Fruit fly (Drosophila melanogaster) whole organism, embryonic: ENCODE measurements around the gene Cht2.
A peak's percentile ranks its signal among the peaks of the same experiment; 100 is the strongest.

ENCODE experiments used
- CG11504 ChIP-seq: fragments of 200-800 bp; sonication (Bioruptor generic); optimal IDR thresholded peaks from 3 replicates; lab custom pipeline; 2019; ENCODE audit warnings: missing biosample characterization, mild to moderate bottlenecking, missing genetic modification characterization, moderate library complexity
- CG12104 ChIP-seq: fragments of 200-800 bp; sonication (Bioruptor generic); optimal IDR thresholded peaks from 3 replicates; lab custom pipeline; 2016; ENCODE audit warnings: missing biosample characterization, missing genetic modification characterization
- CG14667 ChIP-seq: fragments of 200-800 bp; sonication (Bioruptor generic); IDR thresholded peaks from 2 replicates; pipeline ENCODE4 v1.3.6; 2022; ENCODE audit warnings: missing biosample characterization, missing genetic modification characterization
- CG15601 ChIP-seq: fragments of 200-800 bp; sonication (Bioruptor generic); optimal IDR thresholded peaks from 3 replicates; lab custom pipeline; 2019; ENCODE audit warnings: missing biosample characterization, mild to moderate bottlenecking, missing genetic modification characterization, moderate library complexity
- CG17328 ChIP-seq: fragments of 200-800 bp; sonication (Bioruptor generic); IDR thresholded peaks from 2 replicates; pipeline ENCODE4 v1.3.6; 2022; ENCODE audit warnings: missing biosample characterization, missing genetic modification characterization
- CG17385 ChIP-seq: fragments of 200-800 bp; sonication (Bioruptor generic); optimal IDR thresholded peaks from 3 replicates; lab custom pipeline; 2018; ENCODE audit warnings: missing biosample characterization, mild to moderate bottlenecking, missing genetic modification characterization
- CG17802 ChIP-seq: fragments of 200-800 bp; sonication (Bioruptor generic); optimal IDR thresholded peaks from 2 replicates; lab custom pipeline; 2018; ENCODE audit warnings: missing biosample characterization, mild to moderate bottlenecking, missing genetic modification characterization, moderate library complexity
- CG17912 ChIP-seq: fragments of 200-800 bp; sonication (Bioruptor generic); optimal IDR thresholded peaks from 2 replicates; lab custom pipeline; 2018; ENCODE audit warnings: missing biosample characterization, mild to moderate bottlenecking, missing genetic modification characterization
- CG32767 ChIP-seq: fragments of 200-800 bp; sonication (Bioruptor generic); IDR thresholded peaks from 2 replicates; pipeline ENCODE4 v1.3.6; 2022; ENCODE audit warnings: missing biosample characterization, missing genetic modification characterization
- CG8478 ChIP-seq: fragments of >200 bp; optimal IDR thresholded peaks from 2 replicates; lab custom pipeline; 2018
- CG8924 ChIP-seq: fragments of 200-800 bp; optimal IDR thresholded peaks from 3 replicates; lab custom pipeline; 2019; ENCODE audit warnings: missing biosample characterization, mild to moderate bottlenecking, missing genetic modification characterization, moderate library complexity
- CG9932 ChIP-seq: fragments of 200-800 bp; sonication (Bioruptor generic); IDR thresholded peaks from 2 replicates; pipeline ENCODE4 v1.3.6; 2022; ENCODE audit warnings: missing biosample characterization, missing genetic modification characterization
- D ChIP-seq, 2 experiments: fragments of 200-800 bp in 1 of 2; fragments of >200 bp in 1 of 2; sonication (Bioruptor generic) in 1 of 2; optimal IDR thresholded peaks; 2 replicates in 1 of 2; 3 replicates in 1 of 2; lab custom pipeline; 2017; ENCODE audit warnings: mild to moderate bottlenecking in 1 of 2, missing biosample characterization in 1 of 2, missing genetic modification characterization in 1 of 2, missing genetic modification reagents in 1 of 2
- D19A ChIP-seq: fragments of 200-800 bp; optimal IDR thresholded peaks from 3 replicates; lab custom pipeline; 2019; ENCODE audit warnings: missing biosample characterization, mild to moderate bottlenecking, missing genetic modification characterization, moderate library complexity
- Doc2 ChIP-seq: fragments of 200-800 bp; sonication (Bioruptor generic); IDR thresholded peaks from 2 replicates; pipeline ENCODE4 v1.3.6; 2022; ENCODE audit warnings: missing biosample characterization, missing genetic modification characterization
- Drgx ChIP-seq: fragments of 200-800 bp; sonication (Bioruptor generic); IDR thresholded peaks from 2 replicates; pipeline ENCODE4 v1.3.6; 2022; ENCODE audit warnings: missing biosample characterization, missing genetic modification characterization
- Hand ChIP-seq: fragments of 200-800 bp; sonication (Bioruptor generic); optimal IDR thresholded peaks from 2 replicates; lab custom pipeline; 2017; ENCODE audit warnings: mild to moderate bottlenecking, missing biosample characterization, missing genetic modification reagents, missing genetic modification characterization
- Hey ChIP-seq: fragments of 200-800 bp; sonication (Bioruptor generic); optimal IDR thresholded peaks from 3 replicates; lab custom pipeline; 2018; ENCODE audit warnings: missing biosample characterization, mild to moderate bottlenecking, missing genetic modification characterization
- Hmr ChIP-seq: fragments of 200-800 bp; sonication (Bioruptor generic); optimal IDR thresholded peaks from 3 replicates; lab custom pipeline; 2017; ENCODE audit warnings: mild to moderate bottlenecking, missing biosample characterization, missing genetic modification reagents, missing genetic modification characterization
- Hmx ChIP-seq: fragments of 200-800 bp; sonication (Bioruptor generic); optimal IDR thresholded peaks from 2 replicates; lab custom pipeline; 2016; ENCODE audit warnings: missing biosample characterization, missing genetic modification characterization
- Med ChIP-seq: fragments of 200-800 bp; sonication (Bioruptor generic); peaks from one replicate; lab custom pipeline; 2016; ENCODE audit warnings: missing biosample characterization, missing genetic modification characterization, mild to moderate bottlenecking, inconsistent platforms, moderate library complexity
- Oaz ChIP-seq: fragments of 200-800 bp; sonication (Bioruptor generic); IDR thresholded peaks from 2 replicates; pipeline ENCODE4 v1.3.6; 2022; ENCODE audit warnings: missing biosample characterization, missing genetic modification characterization
- Optix ChIP-seq: fragments of 200-800 bp; sonication (Bioruptor generic); IDR thresholded peaks from 3 replicates; pipeline ENCODE4 v1.3.6; 2022; ENCODE audit warnings: missing biosample characterization, missing genetic modification characterization
- Ptx1 ChIP-seq: fragments of 200-800 bp; sonication (Bioruptor generic); IDR thresholded peaks from 2 replicates; pipeline ENCODE4 v1.3.6; 2022; ENCODE audit warnings: missing biosample characterization, missing genetic modification characterization
- Sox102F ChIP-seq: fragments of 200-800 bp; sonication (Bioruptor generic); optimal IDR thresholded peaks from 2 replicates; lab custom pipeline; 2018; ENCODE audit warnings: missing biosample characterization, mild to moderate bottlenecking, missing genetic modification characterization, moderate library complexity
- Vsx1 ChIP-seq: fragments of 200-800 bp; sonication (Bioruptor generic); optimal IDR thresholded peaks from 2 replicates; lab custom pipeline; 2017; ENCODE audit warnings: missing biosample characterization, mild to moderate bottlenecking, missing genetic modification characterization, missing genetic modification reagents
- Xrp1 ChIP-seq: fragments of 200-800 bp; sonication (Bioruptor generic); IDR thresholded peaks from 2 replicates; pipeline ENCODE4 v1.3.6; 2022; ENCODE audit warnings: missing biosample characterization, missing genetic modification characterization
- ase ChIP-seq: fragments of 200-800 bp; sonication (Bioruptor generic); IDR thresholded peaks from 3 replicates; pipeline ENCODE4 v1.3.6; 2022; ENCODE audit warnings: missing biosample characterization, missing genetic modification characterization
- az2 ChIP-seq: fragments of 200-800 bp; sonication (Bioruptor generic); optimal IDR thresholded peaks from 3 replicates; lab custom pipeline; 2016; ENCODE audit warnings: missing biosample characterization, missing genetic modification characterization
- chif ChIP-seq, 2 experiments: fragments of 200-800 bp; sonication (Bioruptor generic); optimal IDR thresholded peaks; 3 replicates each; lab custom pipeline; 2016; ENCODE audit warnings: missing biosample characterization in 2 of 2, missing genetic modification characterization in 2 of 2
- crp ChIP-seq, 2 experiments: fragments of 200-800 bp; sonication (Bioruptor generic); optimal IDR thresholded peaks; 2 replicates in 1 of 2; 3 replicates in 1 of 2; lab custom pipeline; 2017; ENCODE audit warnings: missing biosample characterization in 2 of 2, missing genetic modification characterization in 2 of 2, mild to moderate bottlenecking in 1 of 2, moderate library complexity in 1 of 2
- dati ChIP-seq: fragments of 200-800 bp; sonication (Bioruptor generic); IDR thresholded peaks from 2 replicates; pipeline ENCODE4 v1.3.6; 2022; ENCODE audit warnings: missing biosample characterization, missing genetic modification characterization
- dm ChIP-seq: fragments of 200-800 bp; sonication (Bioruptor generic); optimal IDR thresholded peaks from 3 replicates; lab custom pipeline; 2016; ENCODE audit warnings: missing biosample characterization, missing genetic modification characterization
- dmrt11E ChIP-seq: fragments of 200-800 bp; sonication (Bioruptor generic); optimal IDR thresholded peaks from 3 replicates; lab custom pipeline; 2018; ENCODE audit warnings: missing biosample characterization, mild to moderate bottlenecking, missing genetic modification characterization, moderate library complexity
- eyg ChIP-seq: fragments of 200-800 bp; sonication (Bioruptor generic); optimal IDR thresholded peaks from 3 replicates; lab custom pipeline; 2016; ENCODE audit warnings: missing biosample characterization, missing genetic modification characterization
- fru ChIP-seq: fragments of >200 bp; optimal IDR thresholded peaks from 2 replicates; lab custom pipeline; 2017
- gfzf ChIP-seq: fragments of 200-800 bp; sonication (Bioruptor generic); optimal IDR thresholded peaks from 2 replicates; lab custom pipeline; 2016; ENCODE audit warnings: missing biosample characterization, mild to moderate bottlenecking, missing genetic modification characterization, moderate library complexity
- gt ChIP-seq: fragments of 200-800 bp; sonication (Bioruptor generic); IDR thresholded peaks from 2 replicates; pipeline ENCODE4 v1.3.6; 2022; ENCODE audit warnings: missing biosample characterization, missing genetic modification characterization
- h ChIP-seq: fragments of >200 bp; optimal IDR thresholded peaks from 2 replicates; lab custom pipeline; 2017
- her ChIP-seq: fragments of 200-800 bp; sonication (Bioruptor generic); optimal IDR thresholded peaks from 2 replicates; lab custom pipeline; 2016; ENCODE audit warnings: missing biosample characterization, missing genetic modification characterization
- lola ChIP-seq, 3 experiments: fragments of >200 bp in 2 of 3; fragments of 200-800 bp in 1 of 3; sonication (Bioruptor generic) in 1 of 3; optimal IDR thresholded peaks; 2 replicates each; lab custom pipeline; 2017 to 2019; ENCODE audit warnings: missing biosample characterization in 3 of 3, missing genetic modification characterization in 3 of 3, mild to moderate bottlenecking in 1 of 3, moderate library complexity in 1 of 3
- mirr ChIP-seq: fragments of 200-800 bp; sonication (Bioruptor generic); optimal IDR thresholded peaks from 3 replicates; lab custom pipeline; 2018; ENCODE audit warnings: missing biosample characterization, mild to moderate bottlenecking, missing genetic modification characterization
- mld ChIP-seq: fragments of 200-800 bp; sonication (Bioruptor generic); IDR thresholded peaks from 3 replicates; pipeline ENCODE4 v1.3.6; 2022; ENCODE audit warnings: missing biosample characterization, missing genetic modification characterization; ENCODE audit not compliant: partially characterized antibody
- salm ChIP-seq: fragments of 200-800 bp; sonication (Bioruptor generic); optimal IDR thresholded peaks from 2 replicates; lab custom pipeline; 2018; ENCODE audit warnings: missing biosample characterization, mild to moderate bottlenecking, missing genetic modification characterization
- sens-2 ChIP-seq: fragments of 200-800 bp; sonication (Bioruptor generic); IDR thresholded peaks from 2 replicates; pipeline ENCODE4 v1.3.6; 2022; ENCODE audit warnings: missing biosample characterization, missing genetic modification characterization
- sim ChIP-seq: fragments of 200-800 bp; sonication (Bioruptor generic); IDR thresholded peaks from 2 replicates; pipeline ENCODE4 v1.3.6; 2022; ENCODE audit warnings: missing biosample characterization, missing genetic modification characterization
- tll ChIP-seq, 2 experiments: fragments of 200-800 bp in 1 of 2; fragments of >200 bp in 1 of 2; sonication (Bioruptor generic) in 1 of 2; optimal IDR thresholded peaks; 2 replicates each; lab custom pipeline; 2017 to 2019; ENCODE audit warnings: missing biosample characterization in 2 of 2, missing genetic modification characterization in 2 of 2, mild to moderate bottlenecking in 1 of 2, moderate library complexity in 1 of 2
- vnd ChIP-seq: fragments of 200-800 bp; sonication (Bioruptor generic); IDR thresholded peaks from 3 replicates; pipeline ENCODE4 v1.3.6; 2022; ENCODE audit warnings: missing biosample characterization, missing genetic modification characterization; ENCODE audit not compliant: partially characterized antibody
- wdn ChIP-seq: fragments of 200-800 bp; sonication (Bioruptor generic); IDR thresholded peaks from 2 replicates; pipeline ENCODE4 v1.3.6; 2022; ENCODE audit warnings: missing biosample characterization, missing genetic modification characterization

The Cht2 gene

DNA sequence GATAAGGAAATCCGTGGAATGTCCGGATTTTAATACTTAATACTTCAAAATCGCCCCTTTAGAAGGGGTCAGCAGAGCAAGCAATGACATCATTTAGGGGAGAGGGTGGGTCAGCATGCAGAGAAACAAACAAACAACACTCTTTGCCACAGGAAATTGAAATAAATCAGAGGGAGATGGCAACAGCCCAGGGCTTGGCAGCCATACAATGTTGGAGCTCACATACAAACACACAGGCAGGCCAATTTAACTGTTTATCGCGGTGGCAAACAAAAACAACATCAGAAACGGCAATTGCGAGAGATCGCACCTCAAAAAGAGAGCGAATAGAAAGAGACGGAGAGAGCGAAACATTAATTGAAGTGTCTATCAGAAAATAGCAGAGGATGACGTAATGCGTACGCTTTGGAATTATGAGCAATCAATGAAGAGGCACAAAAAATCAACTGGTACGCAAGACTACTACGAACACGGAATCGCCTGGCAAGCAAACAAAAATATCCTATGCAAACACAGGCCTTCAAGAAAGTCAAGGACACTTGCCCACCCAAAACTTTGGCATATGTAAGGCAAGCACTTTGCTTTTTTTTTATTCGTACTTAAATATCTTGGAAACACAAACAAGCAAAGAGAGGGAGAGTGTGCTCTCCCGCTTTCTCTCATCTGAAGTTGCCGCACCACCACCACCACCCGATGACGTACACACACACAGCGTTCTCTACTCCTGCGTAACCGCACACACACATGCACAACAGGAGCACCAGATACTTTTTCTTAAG lies 38.6 kb upstream of the Cht2 start (continued):
- TF ChIP-seq Hey = peak; percentile 49
- no peak for TF ChIP-seq D19A (tag; lab: Kevin White, UChicago)
- no peak for TF ChIP-seq Ptx1 (GFP tag; lab: Robert Waterston, UW)
- no peak for TF ChIP-seq crp (GFP tag; optimal IDR thresholded peaks at IDR 0.05; lab: Kevin White, UChicago)
- TF ChIP-seq mld = no peak
- TF ChIP-seq CG12104 (GFP tag; lab: Kevin White, UChicago) = peak; percentile 14
- TF ChIP-seq Optix (GFP tag; lab: Robert Waterston, UW) = 0 out of 3 replicates have a peak, but pooled peaks have one; percentile 27
- no peak for TF ChIP-seq CG17385 (GFP tag; lab: Kevin White, UChicago)
- TF ChIP-seq Xrp1 (GFP tag; lab: Robert Waterston, UW) = peak; percentile 31; the same call in 1 of the 2 replicates
- peak; percentile 97 for TF ChIP-seq mirr (GFP tag; lab: Kevin White, UChicago)
- no peak for TF ChIP-seq Oaz (GFP tag; lab: Robert Waterston, UW)
- TF ChIP-seq Hmr (GFP tag; lab: Kevin White, UChicago) = peak; percentile 68
- TF ChIP-seq CG32767 = peak; percentile 11; the same call in 1 of the 2 replicates
- 0 out of 2 replicates have a peak, but pooled peaks have one; percentile 19 for TF ChIP-seq Drgx (GFP tag; lab: Robert Waterston, UW)
- no peak for TF ChIP-seq dati (GFP tag; lab: Robert Waterston, UW)
- no peak for TF ChIP-seq dm (GFP tag; lab: Kevin White, UChicago)
- TF ChIP-seq salm (tag; lab: Kevin White, UChicago) = peak; percentile 52
- TF ChIP-seq Vsx1 (GFP tag; lab: Kevin White, UChicago) = peak; percentile 95
- TF ChIP-seq chif (GFP tag; optimal IDR thresholded peaks at IDR 0.05; lab: Kevin White, UChicago) = no peak
- TF ChIP-seq sim (GFP tag; lab: Robert Waterston, UW) = 0 out of 2 replicates have a peak, but pooled peaks have one; percentile 20
- no peak for TF ChIP-seq sens-2
- no peak for TF ChIP-seq dmrt11E (tag; lab: Kevin White, UChicago)
- TF ChIP-seq her (GFP tag; lab: Kevin White, UChicago) = peak; percentile 41
- no peak for TF ChIP-seq CG15601 (tag; lab: Kevin White, UChicago)
- no peak for TF ChIP-seq Hmx (GFP tag; lab: Kevin White, UChicago)
- TF ChIP-seq Hand = no peak
- TF ChIP-seq fru (lab: Kevin White, UChicago) = no peak
- peak; percentile 36 for TF ChIP-seq CG8924 (tag; lab: Kevin White, UChicago)
- TF ChIP-seq h = no peak
- TF ChIP-seq az2 = no peak
- 0 out of 3 replicates have a peak, but pooled peaks have one; percentile 14 for TF ChIP-seq vnd
- no peak for TF ChIP-seq CG17802 (tag; lab: Kevin White, UChicago)
- no peak for TF ChIP-seq gt (GFP tag; lab: Robert Waterston, UW)
- no peak for TF ChIP-seq lola (GFP tag; optimal IDR thresholded peaks at IDR 0.05; lab: Kevin White, UChicago)
- no peak for TF ChIP-seq Sox102F
- TF ChIP-seq CG17328 (GFP tag; lab: Robert Waterston, UW) = no peak
- peak in 1 of 2 experiments; percentile 16 for TF ChIP-seq tll (GFP tag; optimal IDR thresholded peaks at IDR 0.05; lab: Kevin White, UChicago)
- no peak for TF ChIP-seq ase (GFP tag; lab: Robert Waterston, UW)
- TF ChIP-seq eyg = no peak
- TF ChIP-seq Doc2 (GFP tag; lab: Robert Waterston, UW) = no peak
- TF ChIP-seq gfzf (GFP tag; lab: Kevin White, UChicago) = no peak
- 0 out of 2 replicates have a peak, but pooled peaks have one; percentile 44 for TF ChIP-seq wdn (GFP tag; lab: Robert Waterston, UW)
- TF ChIP-seq CG17912 (GFP tag; lab: Kevin White, UChicago) = peak; percentile 82
- TF ChIP-seq CG14667 = no peak
- TF ChIP-seq CG9932 = peak; percentile 50; the same call in 1 of the 2 replicates
- TF ChIP-seq Med = peak; percentile 88
- no peak for TF ChIP-seq CG8478
- TF ChIP-seq D (optimal IDR thresholded peaks at IDR 0.05; lab: Kevin White, UChicago) = peak; percentile 17
- TF ChIP-seq D (GFP tag; optimal IDR thresholded peaks at IDR 0.05; lab: Kevin White, UChicago) = no peak
- no peak for TF ChIP-seq CG11504 (tag; lab: Kevin White, UChicago)
